Fruit fly (Drosophila melanogaster): ENCODE measurements around the gene CG33337.

DNA sequence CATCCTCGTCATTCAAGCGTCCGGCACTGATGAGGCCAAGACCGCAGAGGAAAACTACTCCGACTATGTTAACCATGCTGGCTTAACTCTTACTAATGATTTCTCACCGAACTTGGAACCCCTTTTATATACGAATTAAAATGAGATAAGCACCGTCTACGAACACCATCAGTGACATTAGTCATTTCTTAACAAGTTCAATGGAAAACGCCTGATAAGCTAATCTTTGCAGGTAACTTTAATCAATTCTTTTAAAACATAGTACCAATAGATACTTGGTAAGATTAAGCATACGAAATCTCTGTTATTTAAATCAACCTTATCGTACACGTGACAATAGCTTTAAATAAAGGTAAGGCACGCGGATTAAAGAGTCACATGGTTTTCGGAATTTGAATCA, 2.9 kb downstream of the CG33337 start, which contains the start of gene CG10182:
- no peak for TF ChIP-seq CG8478 (optimal IDR thresholded peaks at IDR 0.05)
- no peak for TF ChIP-seq CTCF (optimal IDR thresholded peaks at IDR 0.05)

Data from S2 (cell line).